Worm (Caenorhabditis elegans) whole organism, L4/young adult: ENCODE measurements around the gene nhr-211.

ENCODE experiments used
- W03F9.2 ChIP-seq: fragments of 150-350 bp; optimal IDR thresholded peaks from 2 replicates; lab custom pipeline; 2014; ENCODE audit warnings: missing biosample characterization, missing genetic modification characterization
- dao-5 ChIP-seq: sonication (generic microtip); optimal IDR thresholded peaks from 2 replicates; lab custom pipeline; 2016; ENCODE audit warnings: missing genotype, missing genetic modification characterization, moderate library complexity, missing compliant biosample characterization
- him-1 ChIP-seq: sonication (generic microtip); optimal IDR thresholded peaks from 2 replicates; lab custom pipeline; 2016; ENCODE audit warnings: missing genotype, missing genetic modification reagents, missing genetic modification characterization, missing compliant biosample characterization

ce11 chrV:482860-483259 lies 3.9 kb upstream of the nhr-211 start:
- TF ChIP-seq dao-5 (tag; lab: Kevin White, UChicago) (no peak), him-1 (no peak), W03F9.2 (tag; lab: Kevin White, UChicago) (no peak)
